Worm (Caenorhabditis elegans): Measurements from ENCODE around the gene T19D12.4.

Gene T19D12.4

ce11 chrII:6600973-6601372 lies 29.9 kb upstream of the T19D12.4 start, which contains the start of gene vps-33.2 (continued):
- TF ChIP-seq hlh-11 (tag; optimal IDR thresholded peaks at IDR 0.05) (peak; percentile 10), D1046.2 (GFP tag; IDR thresholded peaks at IDR 0.05) (no peak), nhr-102 (tag; optimal IDR thresholded peaks at IDR 0.05) (no peak), nhr-25 (tag; optimal IDR thresholded peaks at IDR 0.05; ENCODE audit: borderline replicate concordance, insufficient read depth) (no peak), php-3 (GFP tag; IDR thresholded peaks at IDR 0.05) (no peak), Y105C5A.15 (GFP tag; IDR thresholded peaks at IDR 0.05) (no peak), zfp-3 (GFP tag; conservative IDR thresholded peaks at IDR 0.05) (no peak), nhr-76 (tag; optimal IDR thresholded peaks at IDR 0.05) (no peak), mes-2 (tag; optimal IDR thresholded peaks at IDR 0.05; ENCODE audit: poor library complexity, severe bottlenecking) (peak; percentile 70), F37D6.2 (tag; optimal IDR thresholded peaks at IDR 0.05) (no peak), spr-1 (tag; optimal IDR thresholded peaks at IDR 0.05) (peak; percentile 17), Y75B8A.6 (GFP tag; IDR thresholded peaks at IDR 0.05) (no peak), aha-1 (tag) (peak; percentile 21), dve-1 (tag; optimal IDR thresholded peaks at IDR 0.05; ENCODE audit: insufficient read depth) (peak; percentile 19), rbr-2 (tag; optimal IDR thresholded peaks at IDR 0.05) (peak; percentile 14), ceh-44 (GFP tag; IDR thresholded peaks at IDR 0.05) (no peak), Y5F2A.4 (GFP tag; optimal IDR thresholded peaks at IDR 0.05) (no peak), nhr-77 (tag; optimal IDR thresholded peaks at IDR 0.05) (no peak), ceh-28 (tag; optimal IDR thresholded peaks at IDR 0.05) (no peak), cey-2 (tag; optimal IDR thresholded peaks at IDR 0.05; ENCODE audit: borderline replicate concordance, insufficient read depth) (no peak), aly-2 (tag; optimal IDR thresholded peaks at IDR 0.05) (no peak), ztf-7 (tag; optimal IDR thresholded peaks at IDR 0.05) (no peak), dmd-9 (GFP tag; IDR thresholded peaks at IDR 0.05) (no peak), unc-39 (tag; optimal IDR thresholded peaks at IDR 0.05) (no peak), duxl-1 (tag; optimal IDR thresholded peaks at IDR 0.05; ENCODE audit: poor library complexity) (no peak), nhr-237 (tag; optimal IDR thresholded peaks at IDR 0.05) (no peak), arid-1 (GFP tag; conservative IDR thresholded peaks at IDR 0.05) (no peak), lsy-2 (tag; optimal IDR thresholded peaks at IDR 0.05) (peak in 1 of 2 experiments; percentile 34), lin-13 (GFP tag; optimal IDR thresholded peaks at IDR 0.05) (no peak), nhr-11 (tag; optimal IDR thresholded peaks at IDR 0.05) (no peak), dmd-8 (GFP tag; IDR thresholded peaks at IDR 0.05) (no peak), mxl-3 (GFP tag; optimal IDR thresholded peaks at IDR 0.05) (no peak), lin-39 (tag; optimal IDR thresholded peaks at IDR 0.05) (no peak), lir-3 (tag; optimal IDR thresholded peaks at IDR 0.05) (no peak), mdl-1 (tag; optimal IDR thresholded peaks at IDR 0.05) (no peak), ZK546.5 (tag; optimal IDR thresholded peaks at IDR 0.05) (no peak), snpc-4 (tag; optimal IDR thresholded peaks at IDR 0.05) (no peak), zip-11 (GFP tag; IDR thresholded peaks at IDR 0.05) (no peak), saeg-2 (GFP tag; IDR thresholded peaks at IDR 0.05) (no peak), ceh-20 (GFP tag; IDR thresholded peaks at IDR 0.05) (no peak), zfp-2 (tag; optimal IDR thresholded peaks at IDR 0.05) (no peak), daf-12 (tag; optimal IDR thresholded peaks at IDR 0.05) (no peak), daf-19 (GFP tag; conservative IDR thresholded peaks at IDR 0.05) (no peak), F26F4.8 (GFP tag; conservative IDR thresholded peaks at IDR 0.05) (no peak), snpc-1.2 (GFP tag; IDR thresholded peaks at IDR 0.05) (no peak), mdt-29 (GFP tag; IDR thresholded peaks at IDR 0.05) (no peak), lin-1 (GFP tag; IDR thresholded peaks at IDR 0.05) (no peak), nhr-6 (tag; optimal IDR thresholded peaks at IDR 0.05) (peak; percentile 35)
